Worm (Caenorhabditis elegans) whole organism, early embryonic: ENCODE data around the gene vps-60.

Experiments
- B0310.2 ChIP-seq: sonication (generic microtip); optimal IDR thresholded peaks from 2 replicates; lab custom pipeline; 2016; ENCODE audit warnings: mild to moderate bottlenecking, missing genetic modification characterization, missing compliant biosample characterization
- F13C5.2 ChIP-seq: sonication (generic microtip); optimal IDR thresholded peaks from 2 replicates; lab custom pipeline; 2017; ENCODE audit warnings: mild to moderate bottlenecking, missing genetic modification characterization, inconsistent platforms, missing compliant biosample characterization
- aly-1 ChIP-seq: sonication (generic microtip); optimal IDR thresholded peaks from 2 replicates; lab custom pipeline; 2016; ENCODE audit warnings: missing genetic modification characterization, missing compliant biosample characterization
- ama-1 ChIP-seq: fragments of 150-350 bp; optimal IDR thresholded peaks from 2 replicates; lab custom pipeline; 2014
- ceh-13 ChIP-seq: fragments of 200-800 bp; sonication (Bioruptor generic); optimal IDR thresholded peaks from 2 replicates; lab custom pipeline; 2018; ENCODE audit warnings: mild to moderate bottlenecking, missing genetic modification characterization, missing compliant biosample characterization
- ceh-36 ChIP-seq: sonication (generic microtip); optimal IDR thresholded peaks from 2 replicates; lab custom pipeline; 2016; ENCODE audit warnings: missing genetic modification characterization, inconsistent platforms, missing compliant biosample characterization
- ets-7 ChIP-seq: sonication (generic microtip); optimal IDR thresholded peaks from 2 replicates; lab custom pipeline; 2016; ENCODE audit warnings: missing genotype, missing genetic modification characterization, missing compliant biosample characterization
- flt-1 ChIP-seq: fragments of 200-800 bp; sonication (Bioruptor generic); IDR thresholded peaks from 2 replicates; pipeline ENCODE4 v1.3.6; 2022; ENCODE audit warnings: missing genetic modification characterization, missing compliant biosample characterization
- hmbx-1 ChIP-seq: sonication (generic microtip); optimal IDR thresholded peaks from 2 replicates; lab custom pipeline; 2016; ENCODE audit warnings: mild to moderate bottlenecking, missing genetic modification characterization, missing compliant biosample characterization
- hmg-4 ChIP-seq: fragments of 200-800 bp; sonication (Bioruptor generic); optimal IDR thresholded peaks from 2 replicates; lab custom pipeline; 2018; ENCODE audit warnings: mild to moderate bottlenecking, missing genetic modification characterization, missing compliant biosample characterization
- hnd-1 ChIP-seq: sonication (generic microtip); optimal IDR thresholded peaks from 2 replicates; lab custom pipeline; 2016; ENCODE audit warnings: missing genetic modification characterization, missing compliant biosample characterization
- pes-1 ChIP-seq: fragments of 200-800 bp; sonication (Bioruptor generic); IDR thresholded peaks from 2 replicates; pipeline ENCODE4 v1.3.6; 2022; ENCODE audit warnings: missing genetic modification reagents, missing genetic modification characterization, missing compliant biosample characterization
- scrt-1 ChIP-seq: fragments of 200-800 bp; sonication (Bioruptor generic); IDR thresholded peaks from 2 replicates; pipeline ENCODE4 v1.3.6; 2022; ENCODE audit warnings: missing genetic modification characterization, missing compliant biosample characterization
- sea-1 ChIP-seq: fragments of 200-800 bp; sonication (Bioruptor generic); conservative IDR thresholded peaks from 2 replicates; pipeline ENCODE4 v1.3.6; 2022; ENCODE audit warnings: missing genetic modification characterization, missing compliant biosample characterization
- tbx-11 ChIP-seq: fragments of 200-800 bp; sonication (Bioruptor generic); IDR thresholded peaks from 2 replicates; pipeline ENCODE4 v1.3.6; 2022; ENCODE audit warnings: missing genetic modification characterization, missing compliant biosample characterization
- tbx-37 ChIP-seq: fragments of 200-800 bp; sonication (Bioruptor generic); conservative IDR thresholded peaks from 2 replicates; pipeline ENCODE4 v1.3.6; 2022; ENCODE audit warnings: missing genetic modification reagents, missing genetic modification characterization, missing compliant biosample characterization
- tra-4 ChIP-seq: sonication (generic microtip); optimal IDR thresholded peaks from 2 replicates; lab custom pipeline; 2017; ENCODE audit warnings: missing genetic modification characterization, missing compliant biosample characterization

vps-60 gene

ce11 chrV:8615711-8616110 is 9.8 kb upstream of the vps-60 start:
- TF ChIP-seq pes-1 (GFP tag; lab: Robert Waterston, UW) = no peak

- TF ChIP-seq ceh-36 (no peak), hmg-4 (GFP tag; lab: Kevin White, UChicago) (no peak), ceh-13 (GFP tag; lab: Kevin White, UChicago) (no peak), pes-1 (GFP tag; lab: Robert Waterston, UW) (no peak)
Observed at ce11 chrV:8610633-8611404, 4.9 kb upstream of the vps-60 start, which contains the start of gene fip-4. Gene fip-4, minus strand, starts transcription at chrV:8611268.

DNA sequence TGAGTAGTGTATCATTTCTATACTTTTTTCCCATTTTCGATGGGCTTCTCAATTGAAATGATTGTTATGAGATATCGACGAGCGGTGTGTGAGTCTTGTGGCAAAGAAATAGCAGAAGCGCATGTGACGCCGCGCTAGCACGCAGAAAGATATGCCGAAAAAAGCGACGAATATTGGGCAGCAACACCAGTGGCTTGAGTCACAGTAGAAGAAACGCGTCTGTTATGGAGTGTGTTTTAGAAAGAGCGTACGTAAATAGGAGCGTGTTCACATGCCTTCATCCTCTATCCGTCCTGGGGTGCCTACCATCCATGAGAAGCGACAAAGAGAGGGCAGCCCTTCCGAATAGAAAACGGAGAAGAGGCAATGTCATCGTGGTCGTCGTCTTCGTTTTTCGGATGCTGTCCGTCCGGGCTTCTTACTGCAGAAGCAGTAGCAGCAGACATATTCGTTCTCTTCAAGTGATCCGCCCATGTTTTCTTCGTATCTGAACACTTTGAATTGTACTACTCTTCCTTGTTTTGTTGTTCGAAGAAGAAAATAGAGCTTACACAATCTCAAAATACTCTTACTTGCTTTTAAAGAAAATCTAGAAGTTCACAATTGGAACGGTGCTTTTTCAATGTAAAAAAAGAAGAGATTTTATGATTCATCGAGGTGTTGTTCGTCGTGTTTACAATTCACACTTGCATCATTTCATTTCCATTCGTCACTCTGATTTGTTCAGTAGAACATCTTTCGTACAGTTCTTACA is 4.0 kb upstream of the vps-60 start:
- no peak for TF ChIP-seq ama-1 (lab: Kevin White, UChicago)
- peak; percentile 28 for TF ChIP-seq B0310.2 (tag; lab: Kevin White, UChicago)
- TF ChIP-seq hnd-1 = no peak
- no peak for TF ChIP-seq pes-1 (GFP tag; lab: Robert Waterston, UW)
- TF ChIP-seq F13C5.2 (tag; lab: Kevin White, UChicago) = no peak
- TF ChIP-seq flt-1 = no peak
- no peak for TF ChIP-seq hmg-4 (GFP tag; lab: Kevin White, UChicago)
- TF ChIP-seq aly-1 = peak; percentile 18

ce11 chrV:8608483-8608882 is 2.6 kb upstream of the vps-60 start:
- TF ChIP-seq tra-4 (no peak), hnd-1 (no peak), ceh-13 (GFP tag; lab: Kevin White, UChicago) (no peak), hmbx-1 (tag; lab: Kevin White, UChicago) (no peak), aly-1 (no peak), sea-1 (no peak), B0310.2 (tag; lab: Kevin White, UChicago) (no peak)

DNA sequence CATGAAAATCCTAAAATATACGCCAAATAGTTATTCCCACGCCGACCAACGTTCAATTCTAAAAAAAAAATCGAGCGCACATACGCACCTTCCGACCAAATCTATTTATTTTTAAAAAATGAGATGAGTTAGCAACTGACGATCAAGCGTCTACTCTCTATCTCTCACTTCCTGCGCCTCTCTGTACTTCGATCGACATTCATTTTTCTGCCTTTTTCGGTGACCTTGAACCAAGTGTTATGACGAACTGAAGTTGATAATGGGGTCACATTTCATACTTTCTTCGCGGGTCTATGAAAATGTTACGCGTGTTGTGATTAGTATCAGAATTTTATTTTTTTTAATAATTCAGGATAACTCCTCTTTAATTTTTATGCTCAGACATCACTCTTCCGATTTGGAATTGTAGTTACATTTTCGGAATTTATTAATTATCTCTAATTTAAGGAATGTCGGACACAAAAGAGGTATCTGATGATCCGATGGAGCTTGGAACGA is 1.5 kb upstream of the vps-60 start, which contains the start of gene smk-1:
TSS of gene smk-1 (plus strand) at position 448 of the 498 bp plus-strand sequence.
- TF ChIP-seq sea-1 = no peak
- no peak for TF ChIP-seq tbx-37 (GFP tag; lab: Robert Waterston, UW)
- TF ChIP-seq ceh-36 = no peak
- no peak for TF ChIP-seq hmbx-1 (tag; lab: Kevin White, UChicago)
- TF ChIP-seq tra-4 = no peak
- no peak for TF ChIP-seq scrt-1
- TF ChIP-seq B0310.2 (tag; lab: Kevin White, UChicago) = no peak
- no peak for TF ChIP-seq flt-1
- TF ChIP-seq F13C5.2 (tag; lab: Kevin White, UChicago) = no peak
- TF ChIP-seq aly-1 = no peak
- no peak for TF ChIP-seq hmg-4 (GFP tag; lab: Kevin White, UChicago)
- no peak for TF ChIP-seq hnd-1
- no peak for TF ChIP-seq ama-1 (lab: Kevin White, UChicago)
- no peak for TF ChIP-seq pes-1 (GFP tag; lab: Robert Waterston, UW)
- TF ChIP-seq ceh-13 (GFP tag; lab: Kevin White, UChicago) = no peak
- TF ChIP-seq tbx-11 = no peak
- no peak for TF ChIP-seq ets-7 (tag; lab: Kevin White, UChicago)

DNA sequence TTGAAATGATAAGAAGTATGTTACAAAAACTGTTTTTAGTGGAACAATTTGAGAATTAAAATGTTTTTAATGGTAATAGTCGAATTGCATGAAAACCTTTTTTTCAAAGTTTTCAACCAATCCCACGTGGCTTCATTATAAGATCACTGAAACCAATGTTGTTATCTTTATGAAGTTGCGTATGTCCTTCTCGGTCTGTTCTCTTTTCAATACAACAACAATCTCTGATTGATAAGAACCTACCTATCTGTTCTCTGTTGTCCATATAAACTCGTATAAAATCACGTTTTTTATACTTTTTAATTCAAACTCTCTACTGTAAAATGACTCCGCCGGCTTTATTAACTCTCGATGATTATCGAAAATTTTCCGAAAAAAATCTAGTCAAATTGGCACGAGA is 2.7 kb downstream of the vps-60 start, which contains the start of gene F41E6.5:
TSS of gene F41E6.5 (plus strand) at position 209 of the 400 bp plus-strand sequence.
- TF ChIP-seq sea-1 = no peak
- TF ChIP-seq pes-1 (GFP tag; lab: Robert Waterston, UW) = no peak

DNA sequence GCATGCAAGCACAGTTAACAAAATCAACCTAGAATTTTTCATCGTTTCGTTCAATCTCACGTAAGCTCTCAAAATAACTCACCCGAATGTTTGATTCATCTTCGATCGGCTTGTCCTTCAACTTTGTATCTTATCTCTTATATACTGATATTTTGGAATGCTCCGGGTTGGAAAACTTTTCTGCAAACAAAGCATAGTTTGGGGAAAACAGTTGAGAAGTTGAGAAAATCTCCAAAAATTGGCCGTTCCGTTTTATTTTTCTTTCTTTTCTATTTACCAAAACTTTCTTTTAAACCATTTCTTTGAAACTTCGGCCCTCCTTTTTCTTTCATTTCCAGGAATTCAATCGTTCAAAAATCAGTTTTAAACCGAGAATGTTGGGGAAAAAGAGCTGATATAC is 3.3 kb downstream of the vps-60 start, which contains the start of gene F41E6.15:
TSS of gene F41E6.15 (minus strand) at position 101 of the 400 bp plus-strand sequence.
- no peak for TF ChIP-seq hmg-4 (GFP tag; lab: Kevin White, UChicago)
- no peak for TF ChIP-seq sea-1
- no peak for TF ChIP-seq ama-1 (lab: Kevin White, UChicago)
- TF ChIP-seq ceh-13 (GFP tag; lab: Kevin White, UChicago) = no peak

- TF ChIP-seq hmbx-1 (tag; lab: Kevin White, UChicago) = no peak
- TF ChIP-seq aly-1 = no peak
- no peak for TF ChIP-seq sea-1
- no peak for TF ChIP-seq F13C5.2 (tag; lab: Kevin White, UChicago)
- TF ChIP-seq tra-4 = no peak
- no peak for TF ChIP-seq hnd-1
- TF ChIP-seq flt-1 = no peak
- no peak for TF ChIP-seq pes-1 (GFP tag; lab: Robert Waterston, UW)
- TF ChIP-seq ama-1 (lab: Kevin White, UChicago) = no peak
- no peak for TF ChIP-seq ceh-13 (GFP tag; lab: Kevin White, UChicago)
- no peak for TF ChIP-seq B0310.2 (tag; lab: Kevin White, UChicago)
- no peak for TF ChIP-seq scrt-1
- no peak for TF ChIP-seq hmg-4 (GFP tag; lab: Kevin White, UChicago)
- no peak for TF ChIP-seq ets-7 (tag; lab: Kevin White, UChicago)
Observed at ce11 chrV:8601420-8601819, 4.5 kb downstream of the vps-60 start, which contains the start of gene F41E6.8. Gene F41E6.8, minus strand, starts transcription at chrV:8601520.
